Worm (Caenorhabditis elegans) whole organism, midembryonic: ENCODE results near the gene tor-1.

Source experiments
- T22C8.4 ChIP-seq: fragments of 200-800 bp; sonication (Bioruptor generic); IDR thresholded peaks from 2 replicates; pipeline ENCODE4 v1.3.6; 2022; ENCODE audit warnings: missing genetic modification characterization, missing compliant biosample characterization
- cog-1 ChIP-seq: sonication (generic microtip); optimal IDR thresholded peaks from 2 replicates; lab custom pipeline; 2016; ENCODE audit warnings: missing genetic modification characterization, missing compliant biosample characterization
- flt-1 ChIP-seq: fragments of 200-800 bp; sonication (Bioruptor generic); IDR thresholded peaks from 2 replicates; pipeline ENCODE4 v1.3.6; 2022; ENCODE audit warnings: missing genetic modification characterization, missing compliant biosample characterization
- klf-2 ChIP-seq: fragments of 200-800 bp; sonication (Bioruptor generic); conservative IDR thresholded peaks from 2 replicates; pipeline ENCODE4 v1.3.6; 2022; ENCODE audit warnings: missing genetic modification reagents, missing genetic modification characterization, missing compliant biosample characterization
- med-1 ChIP-seq: sonication (generic microtip); optimal IDR thresholded peaks from 2 replicates; lab custom pipeline; 2017; ENCODE audit warnings: missing genetic modification characterization, mild to moderate bottlenecking, missing compliant biosample characterization, antibody characterized with exemption, missing genetic modification reagents; ENCODE audit not compliant: insufficient read depth
- ref-1 ChIP-seq: fragments of 200-800 bp; sonication (Bioruptor generic); conservative IDR thresholded peaks from 2 replicates; pipeline ENCODE4 v1.3.6; 2022; ENCODE audit warnings: missing genetic modification reagents, missing genetic modification characterization, missing compliant biosample characterization
- tab-1 ChIP-seq: fragments of 200-800 bp; sonication (Bioruptor generic); IDR thresholded peaks from 2 replicates; pipeline ENCODE4 v1.3.6; 2022; ENCODE audit warnings: missing genetic modification characterization, missing compliant biosample characterization
- ztf-23 ChIP-seq: fragments of 200-800 bp; sonication (Bioruptor generic); IDR thresholded peaks from 2 replicates; pipeline ENCODE4 v1.3.6; 2022; ENCODE audit warnings: missing genetic modification reagents, missing genetic modification characterization, missing compliant biosample characterization
- ztf-29 ChIP-seq: fragments of 200-800 bp; sonication (Bioruptor generic); IDR thresholded peaks from 2 replicates; pipeline ENCODE4 v1.3.6; 2022; ENCODE audit warnings: missing genetic modification reagents, missing genetic modification characterization, missing compliant biosample characterization

The tor-1 gene

DNA sequence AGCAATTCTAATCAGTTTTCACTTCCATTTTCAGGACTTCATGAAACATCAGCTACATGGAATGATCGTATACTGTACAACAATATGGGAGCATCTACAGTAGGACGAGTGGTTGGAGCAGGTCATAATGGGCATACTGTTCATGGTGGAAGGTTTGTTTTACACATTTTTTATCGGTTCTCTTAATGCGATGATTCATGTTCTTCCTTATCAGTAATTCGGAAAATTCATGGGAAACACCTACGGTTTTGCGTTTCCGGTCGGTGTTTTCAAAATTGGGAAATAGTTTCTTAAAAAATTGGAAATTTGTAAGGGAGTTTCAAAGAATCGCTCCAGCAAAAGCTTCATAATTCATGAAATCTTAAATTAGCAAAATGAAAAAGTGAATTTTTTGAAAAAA, 44.8 kb downstream of the tor-1 start:
- TF ChIP-seq cog-1 (tag; lab: Kevin White, UChicago) = no peak
- no peak for TF ChIP-seq ztf-23 (GFP tag; lab: Robert Waterston, UW)
- TF ChIP-seq ref-1 = no peak
- no peak for TF ChIP-seq ztf-29
- no peak for TF ChIP-seq med-1 (GFP tag; lab: Kevin White, UChicago)
- TF ChIP-seq flt-1 (GFP tag; lab: Robert Waterston, UW) = no peak
- TF ChIP-seq T22C8.4 (GFP tag; lab: Robert Waterston, UW) = no peak
- TF ChIP-seq klf-2 (GFP tag; lab: Robert Waterston, UW) = no peak
- TF ChIP-seq tab-1 (GFP tag; lab: Robert Waterston, UW) = no peak
